Worm (Caenorhabditis elegans) whole organism, L2 larva: ENCODE data around the gene clec-122.
A peak's percentile ranks its signal among the peaks of the same experiment; 100 is the strongest.

Experiments
- R02D3.7 ChIP-seq: fragments of 150-350 bp; optimal IDR thresholded peaks from 2 replicates; lab custom pipeline; 2014; ENCODE audit warnings: missing biosample characterization, missing genetic modification characterization
- nhr-21 ChIP-seq: fragments of 150-350 bp; optimal IDR thresholded peaks from 2 replicates; lab custom pipeline; 2014; ENCODE audit warnings: missing biosample characterization, missing genetic modification characterization

clec-122 gene

ce11 chrII:3156749-3157148 lies 50.9 kb downstream of the clec-122 start, which contains the start of gene sri-33:
Gene sri-33, minus strand, starts transcription at chrII:3156849.
- TF ChIP-seq nhr-21 (peak; percentile 5), R02D3.7 (tag; lab: Kevin White, UChicago) (no peak)
